Fruit fly (Drosophila melanogaster) whole organism, embryonic: ENCODE results near the gene Dbx.
A peak's percentile ranks its signal among the peaks of the same experiment; 100 is the strongest.

Experiments
- ATbp ChIP-seq: fragments of 200-800 bp; sonication (Bioruptor generic); optimal IDR thresholded peaks from 2 replicates; lab custom pipeline; 2017; ENCODE audit warnings: missing biosample characterization, mild to moderate bottlenecking, missing genetic modification characterization, missing genetic modification reagents
- CG10366 ChIP-seq: fragments of 200-800 bp; sonication (Bioruptor generic); IDR thresholded peaks from 2 replicates; pipeline ENCODE4 v1.3.6; 2022; ENCODE audit warnings: missing biosample characterization, missing genetic modification characterization
- CG10959 ChIP-seq: fragments of 200-800 bp; sonication (Bioruptor generic); IDR thresholded peaks from 2 replicates; pipeline ENCODE4 v1.3.6; 2022; ENCODE audit warnings: missing biosample characterization, missing genetic modification characterization
- CG11695 ChIP-seq: fragments of 200-800 bp; sonication (Bioruptor generic); IDR thresholded peaks from 3 replicates; pipeline ENCODE4 v1.3.6; 2022; ENCODE audit warnings: missing biosample characterization, missing genetic modification characterization
- CG13287 ChIP-seq: fragments of 200-800 bp; sonication (Bioruptor generic); IDR thresholded peaks from 2 replicates; pipeline ENCODE4 v1.3.6; 2022; ENCODE audit warnings: missing biosample characterization, missing genetic modification characterization; ENCODE audit not compliant: partially characterized antibody
- CG13894 ChIP-seq: fragments of 200-800 bp; sonication (Bioruptor generic); optimal IDR thresholded peaks from 3 replicates; lab custom pipeline; 2018; ENCODE audit warnings: missing biosample characterization, mild to moderate bottlenecking, missing genetic modification characterization, moderate library complexity
- CG15479 ChIP-seq: fragments of 200-800 bp; sonication (Bioruptor generic); optimal IDR thresholded peaks from 3 replicates; lab custom pipeline; 2019; ENCODE audit warnings: missing biosample characterization, mild to moderate bottlenecking, missing genetic modification characterization, moderate library complexity
- CG15696 ChIP-seq: fragments of 200-800 bp; sonication (Bioruptor generic); optimal IDR thresholded peaks from 2 replicates; lab custom pipeline; 2019; ENCODE audit warnings: missing biosample characterization, mild to moderate bottlenecking, missing genetic modification characterization, moderate library complexity
- CG17186 ChIP-seq: fragments of 200-800 bp; sonication (Bioruptor generic); optimal IDR thresholded peaks from 3 replicates; lab custom pipeline; 2017; ENCODE audit warnings: missing biosample characterization, missing genetic modification reagents, missing genetic modification characterization
- CG17385 ChIP-seq: fragments of 200-800 bp; sonication (Bioruptor generic); optimal IDR thresholded peaks from 3 replicates; lab custom pipeline; 2018; ENCODE audit warnings: missing biosample characterization, mild to moderate bottlenecking, missing genetic modification characterization
- CG18599 ChIP-seq: fragments of 200-800 bp; sonication (Bioruptor generic); optimal IDR thresholded peaks from 3 replicates; lab custom pipeline; 2017; ENCODE audit warnings: missing biosample characterization, missing genetic modification characterization, mild to moderate bottlenecking, moderate library complexity, missing genetic modification reagents
- CG6254 ChIP-seq: fragments of 200-800 bp; sonication (Bioruptor generic); optimal IDR thresholded peaks from 3 replicates; lab custom pipeline; 2017; ENCODE audit warnings: mild to moderate bottlenecking, missing biosample characterization, missing genetic modification reagents, missing genetic modification characterization
- CG6683 ChIP-seq: fragments of 200-800 bp; sonication (Bioruptor generic); optimal IDR thresholded peaks from 2 replicates; lab custom pipeline; 2017; ENCODE audit warnings: missing biosample characterization, mild to moderate bottlenecking, missing genetic modification characterization, missing genetic modification reagents
- CG7928 ChIP-seq: fragments of 200-800 bp; sonication (Bioruptor generic); optimal IDR thresholded peaks from 2 replicates; lab custom pipeline; 2017; ENCODE audit warnings: missing biosample characterization, mild to moderate bottlenecking, missing genetic modification characterization
- CG9215 ChIP-seq: fragments of 200-800 bp; sonication (Bioruptor generic); IDR thresholded peaks from 2 replicates; pipeline ENCODE4 v1.3.6; 2022; ENCODE audit warnings: missing biosample characterization, missing genetic modification characterization
- CG9609 ChIP-seq: fragments of 200-800 bp; sonication (Bioruptor generic); optimal IDR thresholded peaks from 3 replicates; lab custom pipeline; 2016; ENCODE audit warnings: missing biosample characterization, missing genetic modification characterization
- CG9932 ChIP-seq: fragments of 200-800 bp; sonication (Bioruptor generic); IDR thresholded peaks from 2 replicates; pipeline ENCODE4 v1.3.6; 2022; ENCODE audit warnings: missing biosample characterization, missing genetic modification characterization
- Camta ChIP-seq: fragments of 200-800 bp; sonication (Bioruptor generic); optimal IDR thresholded peaks from 2 replicates; lab custom pipeline; 2016; ENCODE audit warnings: missing biosample characterization, missing genetic modification characterization
- CrebB ChIP-seq: fragments of 200-800 bp; sonication (Bioruptor generic); optimal IDR thresholded peaks from 3 replicates; lab custom pipeline; 2018; ENCODE audit warnings: missing biosample characterization, mild to moderate bottlenecking, missing genetic modification characterization
- Dbx ChIP-seq: fragments of 200-800 bp; sonication (Bioruptor generic); IDR thresholded peaks from 3 replicates; pipeline ENCODE4 v1.3.6; 2022; ENCODE audit warnings: missing biosample characterization, missing genetic modification characterization
- Dfd ChIP-seq, 2 experiments: fragments of >200 bp; optimal IDR thresholded peaks; 2 replicates each; lab custom pipeline; 2017; ENCODE audit warnings: missing biosample characterization in 2 of 2, missing genetic modification characterization in 2 of 2
- Dip2 ChIP-seq: fragments of 200-800 bp; sonication (Bioruptor generic); IDR thresholded peaks from 2 replicates; pipeline ENCODE4 v1.3.6; 2022; ENCODE audit warnings: missing biosample characterization, missing genetic modification characterization
- Dp ChIP-seq: fragments of 200-800 bp; sonication (Bioruptor generic); optimal IDR thresholded peaks from 2 replicates; lab custom pipeline; 2018; ENCODE audit warnings: missing biosample characterization, mild to moderate bottlenecking, missing genetic modification characterization, moderate library complexity
- E2f2 ChIP-seq: fragments of 200-800 bp; sonication (Bioruptor generic); IDR thresholded peaks from 2 replicates; pipeline ENCODE4 v1.3.6; 2022; ENCODE audit warnings: missing biosample characterization, missing genetic modification characterization
- Gug ChIP-seq: fragments of 200-800 bp; sonication (Bioruptor generic); IDR thresholded peaks from 4 replicates; pipeline ENCODE4 v1.3.6; 2022; ENCODE audit warnings: missing biosample characterization, missing genetic modification characterization
- Mrtf ChIP-seq: fragments of 200-800 bp; sonication (Bioruptor generic); IDR thresholded peaks from 3 replicates; pipeline ENCODE4 v1.3.6; 2022; ENCODE audit warnings: missing biosample characterization, missing genetic modification characterization
- NC2β ChIP-seq: fragments of 200-800 bp; sonication (Bioruptor generic); optimal IDR thresholded peaks from 2 replicates; lab custom pipeline; 2016; ENCODE audit warnings: missing biosample characterization, missing genetic modification characterization
- Oaz ChIP-seq: fragments of 200-800 bp; sonication (Bioruptor generic); IDR thresholded peaks from 2 replicates; pipeline ENCODE4 v1.3.6; 2022; ENCODE audit warnings: missing biosample characterization, missing genetic modification characterization
- Tbp ChIP-seq: fragments of >200 bp; optimal IDR thresholded peaks from 2 replicates; lab custom pipeline; 2018; ENCODE audit warnings: missing biosample characterization, missing genetic modification characterization
- Xbp1 ChIP-seq: fragments of 200-800 bp; sonication (Bioruptor generic); optimal IDR thresholded peaks from 3 replicates; lab custom pipeline; 2016; ENCODE audit warnings: missing biosample characterization, mild to moderate bottlenecking, missing genetic modification characterization
- Xrp1 ChIP-seq: fragments of 200-800 bp; sonication (Bioruptor generic); IDR thresholded peaks from 2 replicates; pipeline ENCODE4 v1.3.6; 2022; ENCODE audit warnings: missing biosample characterization, missing genetic modification characterization
- bbx ChIP-seq: fragments of 200-800 bp; sonication (Bioruptor generic); IDR thresholded peaks from 2 replicates; pipeline ENCODE4 v1.3.6; 2022; ENCODE audit warnings: missing biosample characterization, missing genetic modification characterization; ENCODE audit not compliant: partially characterized antibody
- bowl ChIP-seq: fragments of 200-800 bp; sonication (Bioruptor generic); IDR thresholded peaks from 2 replicates; pipeline ENCODE4 v1.3.6; 2022; ENCODE audit warnings: missing biosample characterization, missing genetic modification characterization
- chinmo ChIP-seq: fragments of 200-800 bp; sonication (Bioruptor generic); IDR thresholded peaks from 4 replicates; pipeline ENCODE4 v1.3.6; 2022; ENCODE audit warnings: missing biosample characterization, missing genetic modification characterization; ENCODE audit not compliant: partially characterized antibody
- chm ChIP-seq: fragments of 200-800 bp; sonication (Bioruptor generic); IDR thresholded peaks from 2 replicates; pipeline ENCODE4 v1.3.6; 2022; ENCODE audit warnings: missing biosample characterization, missing genetic modification characterization
- dysf ChIP-seq: fragments of 200-800 bp; sonication (Bioruptor generic); IDR thresholded peaks from 3 replicates; pipeline ENCODE4 v1.3.6; 2022; ENCODE audit warnings: missing biosample characterization, missing genetic modification characterization
- fd96Cb ChIP-seq: fragments of 200-800 bp; sonication (Bioruptor generic); optimal IDR thresholded peaks from 2 replicates; lab custom pipeline; 2018; ENCODE audit warnings: missing biosample characterization, mild to moderate bottlenecking, missing genetic modification characterization, moderate library complexity
- hb ChIP-seq: fragments of 200-800 bp; sonication (Bioruptor generic); IDR thresholded peaks from 3 replicates; pipeline ENCODE4 v1.3.6; 2022; ENCODE audit warnings: missing biosample characterization, missing genetic modification characterization; ENCODE audit not compliant: partially characterized antibody
- hth ChIP-seq: fragments of >200 bp; optimal IDR thresholded peaks from 2 replicates; lab custom pipeline; 2017; ENCODE audit warnings: inconsistent platforms
- ind ChIP-seq: fragments of 200-800 bp; sonication (Bioruptor generic); optimal IDR thresholded peaks from 3 replicates; lab custom pipeline; 2016; ENCODE audit warnings: missing biosample characterization, missing genetic modification characterization
- mam ChIP-seq: fragments of 200-800 bp; sonication (Bioruptor generic); optimal IDR thresholded peaks from 3 replicates; lab custom pipeline; 2016; ENCODE audit warnings: missing biosample characterization, missing genetic modification characterization
- org-1 ChIP-seq: fragments of 200-800 bp; sonication (Bioruptor generic); optimal IDR thresholded peaks from 2 replicates; lab custom pipeline; 2017; ENCODE audit warnings: missing biosample characterization, missing genetic modification characterization
- pita ChIP-seq: fragments of 200-800 bp; sonication (Bioruptor generic); optimal IDR thresholded peaks from 2 replicates; lab custom pipeline; 2017; ENCODE audit warnings: missing biosample characterization, mild to moderate bottlenecking, missing genetic modification characterization
- pum ChIP-seq: fragments of 200-800 bp; sonication (Bioruptor generic); optimal IDR thresholded peaks from 2 replicates; lab custom pipeline; 2016; ENCODE audit warnings: missing biosample characterization, missing genetic modification characterization
- shn ChIP-seq: fragments of 200-800 bp; sonication (Bioruptor generic); optimal IDR thresholded peaks from 3 replicates; lab custom pipeline; 2016; ENCODE audit warnings: missing biosample characterization, missing genetic modification characterization
- slbo ChIP-seq: fragments of 200-800 bp; sonication (Bioruptor generic); IDR thresholded peaks from 2 replicates; pipeline ENCODE4 v1.3.6; 2022; ENCODE audit warnings: missing biosample characterization, missing genetic modification characterization
- ssp ChIP-seq: fragments of 200-800 bp; sonication (Bioruptor generic); IDR thresholded peaks from 2 replicates; pipeline ENCODE4 v1.3.6; 2022; ENCODE audit warnings: missing biosample characterization, missing genetic modification characterization
- stwl ChIP-seq: fragments of 200-800 bp; sonication (Bioruptor generic); optimal IDR thresholded peaks from 3 replicates; lab custom pipeline; 2018; ENCODE audit warnings: missing biosample characterization, mild to moderate bottlenecking, missing genetic modification characterization, moderate library complexity
- tap ChIP-seq: fragments of 200-800 bp; optimal IDR thresholded peaks from 3 replicates; lab custom pipeline; 2019; ENCODE audit warnings: missing biosample characterization, mild to moderate bottlenecking, missing genetic modification characterization, moderate library complexity
- vfl ChIP-seq: fragments of 200-800 bp; sonication (Bioruptor generic); optimal IDR thresholded peaks from 2 replicates; lab custom pipeline; 2016; ENCODE audit warnings: missing biosample characterization, missing genetic modification characterization
- vnd ChIP-seq: fragments of 200-800 bp; sonication (Bioruptor generic); IDR thresholded peaks from 3 replicates; pipeline ENCODE4 v1.3.6; 2022; ENCODE audit warnings: missing biosample characterization, missing genetic modification characterization; ENCODE audit not compliant: partially characterized antibody

Gene Dbx

dm6 chr3L:1886125-1886544 is 35.0 kb upstream of the Dbx start (continued):
- TF ChIP-seq Oaz (GFP tag; lab: Robert Waterston, UW) (peak; percentile 68), vnd (GFP tag; lab: Robert Waterston, UW) (no peak), Tbp (GFP tag; lab: Kevin White, UChicago) (no peak), CG17186 (GFP tag; lab: Kevin White, UChicago) (peak; percentile 49), bbx (no peak), Dp (GFP tag; lab: Kevin White, UChicago) (no peak), Xbp1 (peak; percentile 89), CG6683 (GFP tag; lab: Kevin White, UChicago) (no peak), CG9215 (GFP tag; lab: Robert Waterston, UW) (no peak; the same call in 1 of the 2 replicates), CG13287 (GFP tag; lab: Robert Waterston, UW) (no peak), slbo (GFP tag; lab: Robert Waterston, UW) (peak; percentile 64; the same call in 1 of the 2 replicates), chm (GFP tag; lab: Robert Waterston, UW) (peak; percentile 82), CG15696 (tag; lab: Kevin White, UChicago) (peak; percentile 94), vfl (GFP tag; lab: Kevin White, UChicago) (no peak), Dfd (GFP tag; optimal IDR thresholded peaks at IDR 0.05; lab: Kevin White, UChicago) (no peak), Gug (GFP tag; lab: Robert Waterston, UW) (peak; percentile 51; the same call in 2 of the 4 replicates), Dip2 (GFP tag; lab: Robert Waterston, UW) (no peak), CG7928 (no peak), CG13894 (no peak), Camta (GFP tag; lab: Kevin White, UChicago) (peak; percentile 73), NC2β (GFP tag; lab: Kevin White, UChicago) (peak; percentile 83), CG10366 (GFP tag; lab: Robert Waterston, UW) (peak; percentile 88), fd96Cb (peak; percentile 90), CG17385 (GFP tag; lab: Kevin White, UChicago) (peak; percentile 74), E2f2 (GFP tag; lab: Robert Waterston, UW) (peak; percentile 54; the same call in 1 of the 2 replicates), Dbx (GFP tag; lab: Robert Waterston, UW) (no peak; the same call in 2 of the 3 replicates), mam (GFP tag; lab: Kevin White, UChicago) (peak; percentile 39), hth (lab: Kevin White, UChicago) (no peak), ATbp (peak; percentile 84), shn (GFP tag; lab: Kevin White, UChicago) (peak; percentile 64), CG11695 (GFP tag; lab: Robert Waterston, UW) (peak; percentile 70), CrebB (tag; lab: Kevin White, UChicago) (peak; percentile 47), CG9609 (GFP tag; lab: Kevin White, UChicago) (peak; percentile 79), CG18599 (GFP tag; lab: Kevin White, UChicago) (peak; percentile 55), hb (no peak), tap (peak; percentile 90), ind (GFP tag; lab: Kevin White, UChicago) (peak; percentile 85), ssp (peak; percentile 63), CG15479 (peak; percentile 72), chinmo (GFP tag; lab: Robert Waterston, UW) (no peak), org-1 (GFP tag; lab: Kevin White, UChicago) (peak; percentile 72), pita (no peak), bowl (GFP tag; lab: Robert Waterston, UW) (peak; percentile 68; the same call in 1 of the 2 replicates), CG10959 (peak; percentile 95), Xrp1 (peak; percentile 93), pum (GFP tag; lab: Kevin White, UChicago) (peak; percentile 85), dysf (GFP tag; lab: Robert Waterston, UW) (peak; percentile 78), CG9932 (GFP tag; lab: Robert Waterston, UW) (no peak), Mrtf (peak; percentile 63; the same call in 2 of the 3 replicates), stwl (tag; lab: Kevin White, UChicago) (peak; percentile 57), CG6254 (GFP tag; lab: Kevin White, UChicago) (peak; percentile 80)
